Fruit fly (Drosophila melanogaster) whole organism, prepupa: ENCODE results near the gene CG42538.
A peak's percentile ranks its signal among the peaks of the same experiment; 100 is the strongest.

ENCODE experiments used
- Blimp-1 ChIP-seq: fragments of 200-800 bp; sonication (Bioruptor generic); optimal IDR thresholded peaks from 3 replicates; lab custom pipeline; 2017; ENCODE audit warnings: missing biosample characterization, missing genetic modification characterization, mild to moderate bottlenecking, moderate library complexity, missing genetic modification reagents
- CG10631 ChIP-seq: fragments of 200-800 bp; sonication (Bioruptor generic); optimal IDR thresholded peaks from 2 replicates; lab custom pipeline; 2016; ENCODE audit warnings: missing biosample characterization, missing genetic modification characterization
- CG10669 ChIP-seq: fragments of 200-800 bp; sonication (Bioruptor generic); optimal IDR thresholded peaks from 3 replicates; lab custom pipeline; 2018; ENCODE audit warnings: missing biosample characterization, mild to moderate bottlenecking, missing genetic modification characterization, moderate library complexity
- CG11762 ChIP-seq: fragments of 200-800 bp; sonication (Bioruptor generic); optimal IDR thresholded peaks from 3 replicates; lab custom pipeline; 2016; ENCODE audit warnings: missing biosample characterization, missing genetic modification characterization; ENCODE audit not compliant: insufficient read depth
- CG15336 ChIP-seq: fragments of 200-800 bp; sonication (Bioruptor generic); IDR thresholded peaks from 2 replicates; pipeline ENCODE4 v1.3.6; 2022; ENCODE audit warnings: missing biosample characterization, missing genetic modification characterization
- CG1621 ChIP-seq: fragments of 200-800 bp; sonication (Bioruptor generic); optimal IDR thresholded peaks from 3 replicates; lab custom pipeline; 2018; ENCODE audit warnings: missing biosample characterization, mild to moderate bottlenecking, missing genetic modification characterization
- CG16779 ChIP-seq: fragments of 200-800 bp; sonication (Bioruptor generic); optimal IDR thresholded peaks from 3 replicates; lab custom pipeline; 2017; ENCODE audit warnings: missing biosample characterization, mild to moderate bottlenecking, missing genetic modification characterization
- CG3032 ChIP-seq: fragments of 200-800 bp; optimal IDR thresholded peaks from 2 replicates; lab custom pipeline; 2019; ENCODE audit warnings: missing biosample characterization, mild to moderate bottlenecking, missing genetic modification characterization, moderate library complexity
- CG31627 ChIP-seq: fragments of 200-800 bp; sonication (Bioruptor generic); optimal IDR thresholded peaks from 3 replicates; lab custom pipeline; 2016; ENCODE audit warnings: missing biosample characterization, missing genetic modification characterization
- CG32006 ChIP-seq: fragments of 200-800 bp; sonication (Bioruptor generic); optimal IDR thresholded peaks from 3 replicates; lab custom pipeline; 2017; ENCODE audit warnings: missing biosample characterization, mild to moderate bottlenecking, missing genetic modification characterization
- CG34406 ChIP-seq: fragments of 200-800 bp; sonication (Bioruptor generic); optimal IDR thresholded peaks from 3 replicates; lab custom pipeline; 2016; ENCODE audit warnings: missing biosample characterization, missing genetic modification characterization
- CG4318 ChIP-seq: fragments of 200-800 bp; sonication (Bioruptor generic); optimal IDR thresholded peaks from 3 replicates; lab custom pipeline; 2017; ENCODE audit warnings: missing biosample characterization, mild to moderate bottlenecking, missing genetic modification characterization
- CG6792 ChIP-seq: fragments of 200-800 bp; sonication (Bioruptor generic); optimal IDR thresholded peaks from 3 replicates; lab custom pipeline; 2016; ENCODE audit warnings: missing biosample characterization, missing genetic modification characterization
- CG6808 ChIP-seq: fragments of 200-800 bp; sonication (Bioruptor generic); optimal IDR thresholded peaks from 3 replicates; lab custom pipeline; 2017; ENCODE audit warnings: missing biosample characterization, missing genetic modification characterization, mild to moderate bottlenecking, moderate library complexity, missing genetic modification reagents
- CG6854 ChIP-seq: fragments of 200-800 bp; sonication (Bioruptor generic); optimal IDR thresholded peaks from 2 replicates; lab custom pipeline; 2017; ENCODE audit warnings: missing biosample characterization, mild to moderate bottlenecking, missing genetic modification characterization
- CG7368 ChIP-seq: fragments of 200-800 bp; sonication (Bioruptor generic); optimal IDR thresholded peaks from 3 replicates; lab custom pipeline; 2016; ENCODE audit warnings: missing biosample characterization, missing genetic modification characterization
- CG8119 ChIP-seq: fragments of 200-800 bp; sonication (Bioruptor generic); IDR thresholded peaks from 3 replicates; pipeline ENCODE4 v1.3.6; 2022; ENCODE audit warnings: missing biosample characterization, missing genetic modification characterization
- CG8319 ChIP-seq: fragments of 200-800 bp; sonication (Bioruptor generic); optimal IDR thresholded peaks from 3 replicates; lab custom pipeline; 2016; ENCODE audit warnings: missing biosample characterization, missing genetic modification characterization
- Eip75B ChIP-seq: fragments of 200-800 bp; sonication (Bioruptor generic); optimal IDR thresholded peaks from 3 replicates; lab custom pipeline; 2016; ENCODE audit warnings: missing biosample characterization, missing genetic modification characterization
- Eip78C ChIP-seq: fragments of 200-800 bp; sonication (Bioruptor generic); peaks from one replicate; lab custom pipeline; 2016; ENCODE audit warnings: missing biosample characterization, missing genetic modification characterization
- Eip93F ChIP-seq: fragments of 200-800 bp; sonication (Bioruptor generic); optimal IDR thresholded peaks from 2 replicates; lab custom pipeline; 2016; ENCODE audit warnings: missing biosample characterization, mild to moderate bottlenecking, missing genetic modification characterization
- Gug ChIP-seq: fragments of 200-800 bp; sonication (Bioruptor generic); IDR thresholded peaks from 2 replicates; pipeline ENCODE4 v1.3.6; 2022; ENCODE audit warnings: missing biosample characterization, missing genetic modification characterization
- Hr38 ChIP-seq: sonication (Bioruptor generic); optimal IDR thresholded peaks from 2 replicates; lab custom pipeline; 2016; ENCODE audit warnings: missing biosample characterization, missing genetic modification characterization
- Lpt ChIP-seq: fragments of 200-800 bp; sonication (Bioruptor generic); optimal IDR thresholded peaks from 3 replicates; lab custom pipeline; 2016; ENCODE audit warnings: missing biosample characterization, missing genetic modification characterization
- Met ChIP-seq: fragments of 200-800 bp; sonication (Bioruptor generic); optimal IDR thresholded peaks from 3 replicates; lab custom pipeline; 2016; ENCODE audit warnings: missing biosample characterization, missing genetic modification characterization
- Smox ChIP-seq: fragments of 200-800 bp; sonication (Bioruptor generic); optimal IDR thresholded peaks from 3 replicates; lab custom pipeline; 2016; ENCODE audit warnings: missing biosample characterization, missing genetic modification characterization
- Sox102F ChIP-seq: fragments of 200-800 bp; sonication (Bioruptor generic); optimal IDR thresholded peaks from 2 replicates; lab custom pipeline; 2016; ENCODE audit warnings: missing biosample characterization, mild to moderate bottlenecking, missing genetic modification characterization
- acj6 ChIP-seq: fragments of 200-800 bp; sonication (Bioruptor generic); optimal IDR thresholded peaks from 3 replicates; lab custom pipeline; 2016; ENCODE audit warnings: missing biosample characterization, missing genetic modification characterization
- dsx ChIP-seq: fragments of 200-800 bp; optimal IDR thresholded peaks from 3 replicates; lab custom pipeline; 2019; ENCODE audit warnings: missing biosample characterization, mild to moderate bottlenecking, missing genetic modification characterization, moderate library complexity; ENCODE audit not compliant: poor library complexity, severe bottlenecking
- eg ChIP-seq: fragments of 200-800 bp; sonication (Bioruptor generic); IDR thresholded peaks from 3 replicates; pipeline ENCODE4 v1.3.6; 2022; ENCODE audit warnings: missing biosample characterization, missing genetic modification characterization
- esn ChIP-seq: fragments of 200-800 bp; sonication (Bioruptor generic); optimal IDR thresholded peaks from 2 replicates; lab custom pipeline; 2016; ENCODE audit warnings: missing biosample characterization, mild to moderate bottlenecking, missing genetic modification characterization, moderate library complexity
- fd85E ChIP-seq: fragments of 200-800 bp; sonication (Bioruptor generic); optimal IDR thresholded peaks from 3 replicates; lab custom pipeline; 2016; ENCODE audit warnings: missing biosample characterization, missing genetic modification characterization
- fkh ChIP-seq: fragments of 200-800 bp; sonication (Bioruptor generic); optimal IDR thresholded peaks from 3 replicates; lab custom pipeline; 2017; ENCODE audit warnings: missing biosample characterization, mild to moderate bottlenecking, missing genetic modification characterization, moderate library complexity
- net ChIP-seq: fragments of 200-800 bp; sonication (Bioruptor generic); optimal IDR thresholded peaks from 3 replicates; lab custom pipeline; 2016; ENCODE audit warnings: missing biosample characterization, missing genetic modification characterization
- pdm3 ChIP-seq: fragments of 200-800 bp; sonication (Bioruptor generic); optimal IDR thresholded peaks from 3 replicates; lab custom pipeline; 2016; ENCODE audit warnings: missing biosample characterization, missing genetic modification characterization
- salr ChIP-seq, 2 experiments: fragments of 200-800 bp; sonication (Bioruptor generic); optimal IDR thresholded peaks; 3 replicates each; lab custom pipeline; 2016 to 2018; ENCODE audit warnings: missing biosample characterization in 2 of 2, missing genetic modification characterization in 2 of 2, mild to moderate bottlenecking in 1 of 2
- spab ChIP-seq: fragments of 200-800 bp; sonication (Bioruptor generic); optimal IDR thresholded peaks from 2 replicates; lab custom pipeline; 2017; ENCODE audit warnings: missing biosample characterization, mild to moderate bottlenecking, missing genetic modification characterization, missing genetic modification reagents
- svp ChIP-seq: fragments of 200-800 bp; sonication (Bioruptor generic); peaks from one replicate; lab custom pipeline; 2016; ENCODE audit warnings: missing biosample characterization, missing genetic modification characterization
- topi ChIP-seq: fragments of 200-800 bp; sonication (Bioruptor generic); optimal IDR thresholded peaks from 3 replicates; lab custom pipeline; 2016; ENCODE audit warnings: missing biosample characterization, missing genetic modification characterization
- vri ChIP-seq: fragments of 200-800 bp; sonication (Bioruptor generic); optimal IDR thresholded peaks from 3 replicates; lab custom pipeline; 2016; ENCODE audit warnings: missing biosample characterization, mild to moderate bottlenecking, missing genetic modification characterization

The CG42538 gene

DNA sequence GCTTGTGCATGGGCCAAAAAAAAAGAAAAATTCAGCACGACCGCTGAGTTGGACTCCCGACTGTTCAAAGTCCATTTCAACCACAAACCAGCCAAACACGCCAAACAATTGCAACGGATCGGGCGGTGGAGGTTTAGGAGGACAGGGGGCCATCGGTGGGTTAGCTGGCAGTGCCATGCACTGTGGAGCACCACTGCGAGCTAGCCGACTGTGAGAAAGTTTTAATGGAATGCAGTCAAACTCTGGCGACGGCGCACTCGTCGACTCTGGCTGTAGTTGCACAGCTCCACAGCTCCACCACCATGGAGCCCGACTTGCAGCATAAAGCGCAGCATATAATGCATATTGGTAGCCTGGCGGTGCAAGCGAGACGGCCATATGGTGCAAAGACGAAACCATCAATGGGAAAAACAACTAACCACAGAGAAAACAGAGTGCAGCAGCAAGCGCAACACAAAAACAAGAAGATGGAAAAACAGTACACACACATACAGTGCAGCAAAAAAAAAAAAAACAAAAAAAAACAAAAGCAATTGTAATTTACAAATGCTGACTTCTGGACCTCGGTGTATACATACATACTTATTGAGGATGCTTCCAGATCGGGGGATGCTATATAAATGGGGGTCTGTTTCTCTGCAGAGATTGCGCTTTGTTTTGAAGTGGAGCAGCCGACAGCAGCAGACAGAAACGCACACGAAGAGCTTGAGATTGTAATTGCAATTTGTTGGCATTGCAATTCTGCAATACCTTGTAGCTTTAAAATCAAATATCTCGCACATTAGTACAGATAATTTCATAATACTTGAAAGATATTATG, 7.1 kb downstream of the CG42538 start (continued):
- peak; percentile 4 for TF ChIP-seq Smox (GFP tag; lab: Kevin White, UChicago)
- peak; percentile 22 for TF ChIP-seq Met (GFP tag; lab: Kevin White, UChicago)
- TF ChIP-seq CG16779 (tag; lab: Kevin White, UChicago) = peak; percentile 73
- TF ChIP-seq CG15336 (GFP tag; lab: Robert Waterston, UW) = peak; percentile 64
- peak; percentile 2 for TF ChIP-seq esn
- peak; percentile 43 for TF ChIP-seq net (GFP tag; lab: Kevin White, UChicago)
- TF ChIP-seq CG6854 (GFP tag; lab: Kevin White, UChicago) = peak; percentile 93
- no peak for TF ChIP-seq fkh (GFP tag; lab: Kevin White, UChicago)
- peak; percentile 82 for TF ChIP-seq Lpt (GFP tag; lab: Kevin White, UChicago)
- peak; percentile 20 for TF ChIP-seq CG3032 (tag; lab: Kevin White, UChicago)
- TF ChIP-seq CG7368 = peak; percentile 28
- peak; percentile 15 for TF ChIP-seq pdm3 (GFP tag; lab: Kevin White, UChicago)
- peak; percentile 36 for TF ChIP-seq CG32006 (GFP tag; lab: Kevin White, UChicago)
- peak; percentile 12 for TF ChIP-seq CG11762 (GFP tag; lab: Kevin White, UChicago)
- TF ChIP-seq Sox102F (GFP tag; lab: Kevin White, UChicago) = peak; percentile 23
- TF ChIP-seq CG8319 = no peak
- peak; percentile 76 for TF ChIP-seq Eip78C (GFP tag; lab: Kevin White, UChicago)
- no peak for TF ChIP-seq Eip75B (GFP tag; lab: Kevin White, UChicago)
- peak; percentile 75 for TF ChIP-seq eg
- TF ChIP-seq dsx (GFP tag; lab: Kevin White, UChicago) = peak; percentile 21
- peak; percentile 89 for TF ChIP-seq CG6808 (GFP tag; lab: Kevin White, UChicago)
- peak; percentile 98 for TF ChIP-seq svp (GFP tag; lab: Kevin White, UChicago)
- peak; percentile 13 for TF ChIP-seq topi
- TF ChIP-seq CG31627 (GFP tag; lab: Kevin White, UChicago) = no peak
- peak; percentile 31 for TF ChIP-seq vri (GFP tag; lab: Kevin White, UChicago)
- TF ChIP-seq Eip93F (GFP tag; lab: Kevin White, UChicago) = peak; percentile 59
- TF ChIP-seq salr (GFP tag; optimal IDR thresholded peaks at IDR 0.05; lab: Kevin White, UChicago) = peak; percentile 42 to 73
- no peak for TF ChIP-seq CG6792
- peak; percentile 60 for TF ChIP-seq spab (GFP tag; lab: Kevin White, UChicago)
- peak; percentile 75 for TF ChIP-seq CG1621
- TF ChIP-seq, all 60 proteins: peak for 43

- no peak for TF ChIP-seq CG10631 (GFP tag; lab: Kevin White, UChicago)
- no peak for TF ChIP-seq CG7368
- peak; percentile 19 for TF ChIP-seq Met (GFP tag; lab: Kevin White, UChicago)
- TF ChIP-seq Gug (GFP tag; lab: Robert Waterston, UW) = no peak
- no peak for TF ChIP-seq svp (GFP tag; lab: Kevin White, UChicago)
- TF ChIP-seq CG34406 (GFP tag; lab: Kevin White, UChicago) = no peak
- TF ChIP-seq CG3032 (tag; lab: Kevin White, UChicago) = peak; percentile 6
- TF ChIP-seq CG15336 (GFP tag; lab: Robert Waterston, UW) = 0 out of 2 replicates have a peak, but pooled peaks have one; percentile 3
- TF ChIP-seq CG8119 (GFP tag; lab: Robert Waterston, UW) = no peak
- no peak for TF ChIP-seq CG8319
- TF ChIP-seq CG32006 (GFP tag; lab: Kevin White, UChicago) = peak; percentile 29
- TF ChIP-seq Smox (GFP tag; lab: Kevin White, UChicago) = no peak
- no peak for TF ChIP-seq net (GFP tag; lab: Kevin White, UChicago)
- no peak for TF ChIP-seq CG4318 (GFP tag; lab: Kevin White, UChicago)
- no peak for TF ChIP-seq CG1621
- peak; percentile 28 for TF ChIP-seq acj6
- no peak for TF ChIP-seq CG6854 (GFP tag; lab: Kevin White, UChicago)
These were observed 7.7 kb downstream of the CG42538 start for dm6 chr3L:16042080-16042344.

dm6 chr3L:16042640-16043039, 8.3 kb downstream of the CG42538 start:
- TF ChIP-seq CG10669 (GFP tag; lab: Kevin White, UChicago) (no peak), Smox (GFP tag; lab: Kevin White, UChicago) (no peak), topi (no peak), vri (GFP tag; lab: Kevin White, UChicago) (no peak), Lpt (GFP tag; lab: Kevin White, UChicago) (peak; percentile 57), fd85E (GFP tag; lab: Kevin White, UChicago) (peak; percentile 32), CG7368 (no peak), CG6792 (no peak), Blimp-1 (no peak), Gug (GFP tag; lab: Robert Waterston, UW) (no peak), Hr38 (GFP tag; lab: Kevin White, UChicago) (no peak), pdm3 (GFP tag; lab: Kevin White, UChicago) (no peak), CG11762 (GFP tag; lab: Kevin White, UChicago) (no peak)
